Worm (Caenorhabditis elegans): Measurements from ENCODE around the gene sri-69.

The sri-69 gene

ce11 chrV:17021361-17021760, 13.2 kb upstream of the sri-69 start, which contains the start of gene F49H6.12:
Gene F49H6.12, minus strand, starts transcription at chrV:17021461.
- TF ChIP-seq ama-1 (optimal IDR thresholded peaks at IDR 0.05) (no peak), aly-1 (tag; optimal IDR thresholded peaks at IDR 0.05) (no peak), tbx-11 (GFP tag; IDR thresholded peaks at IDR 0.05) (no peak), hmg-4 (GFP tag; optimal IDR thresholded peaks at IDR 0.05) (no peak), scrt-1 (GFP tag; IDR thresholded peaks at IDR 0.05) (no peak), hmbx-1 (tag; optimal IDR thresholded peaks at IDR 0.05) (no peak), flt-1 (GFP tag; IDR thresholded peaks at IDR 0.05) (no peak), F13C5.2 (tag; optimal IDR thresholded peaks at IDR 0.05) (no peak), hnd-1 (tag; optimal IDR thresholded peaks at IDR 0.05) (no peak), B0310.2 (tag; optimal IDR thresholded peaks at IDR 0.05) (no peak), ceh-13 (GFP tag; optimal IDR thresholded peaks at IDR 0.05) (no peak), pes-1 (GFP tag; IDR thresholded peaks at IDR 0.05) (no peak), ets-7 (tag; optimal IDR thresholded peaks at IDR 0.05) (no peak), sea-1 (GFP tag; conservative IDR thresholded peaks at IDR 0.05) (no peak), ceh-36 (tag; optimal IDR thresholded peaks at IDR 0.05) (no peak), tbx-37 (GFP tag; conservative IDR thresholded peaks at IDR 0.05) (no peak), tra-4 (tag; optimal IDR thresholded peaks at IDR 0.05) (no peak)

DNA sequence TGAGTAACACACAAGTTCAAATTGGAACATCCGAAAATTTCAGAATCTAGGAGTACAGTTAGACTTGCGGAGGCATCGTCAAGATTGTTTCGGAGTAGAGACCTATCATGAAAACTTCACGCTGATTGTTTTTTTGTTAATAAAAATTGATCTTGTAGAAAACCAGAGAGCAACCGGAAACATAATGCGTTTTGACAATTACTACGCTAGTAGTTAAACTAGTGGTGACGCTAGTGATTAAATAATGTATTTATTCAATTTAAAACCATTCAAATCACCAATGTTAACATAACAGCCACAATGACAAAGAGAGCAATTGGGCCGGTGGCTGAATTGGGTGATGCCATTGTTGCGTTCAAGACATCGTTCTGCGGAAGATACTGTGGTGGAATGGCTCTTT, 11.5 kb upstream of the sri-69 start, which contains the start of gene F49H6.17:
F49H6.17 (plus strand) TSS at position 301 of the 400 bp plus-strand sequence.
- no peak for TF ChIP-seq hnd-1 (tag; optimal IDR thresholded peaks at IDR 0.05)
- TF ChIP-seq ets-7 (tag; optimal IDR thresholded peaks at IDR 0.05) = no peak
- TF ChIP-seq ceh-36 (tag; optimal IDR thresholded peaks at IDR 0.05) = no peak
- no peak for TF ChIP-seq tra-4 (tag; optimal IDR thresholded peaks at IDR 0.05)
- TF ChIP-seq tbx-11 (GFP tag; IDR thresholded peaks at IDR 0.05) = no peak
- no peak for TF ChIP-seq hmg-4 (GFP tag; optimal IDR thresholded peaks at IDR 0.05)
- no peak for TF ChIP-seq aly-1 (tag; optimal IDR thresholded peaks at IDR 0.05)
- no peak for TF ChIP-seq F13C5.2 (tag; optimal IDR thresholded peaks at IDR 0.05)
- no peak for TF ChIP-seq B0310.2 (tag; optimal IDR thresholded peaks at IDR 0.05)
- no peak for TF ChIP-seq ama-1 (optimal IDR thresholded peaks at IDR 0.05)
- no peak for TF ChIP-seq flt-1 (GFP tag; IDR thresholded peaks at IDR 0.05)
- no peak for TF ChIP-seq scrt-1 (GFP tag; IDR thresholded peaks at IDR 0.05)
- no peak for TF ChIP-seq pes-1 (GFP tag; IDR thresholded peaks at IDR 0.05)
- TF ChIP-seq ceh-13 (GFP tag; optimal IDR thresholded peaks at IDR 0.05) = no peak

DNA sequence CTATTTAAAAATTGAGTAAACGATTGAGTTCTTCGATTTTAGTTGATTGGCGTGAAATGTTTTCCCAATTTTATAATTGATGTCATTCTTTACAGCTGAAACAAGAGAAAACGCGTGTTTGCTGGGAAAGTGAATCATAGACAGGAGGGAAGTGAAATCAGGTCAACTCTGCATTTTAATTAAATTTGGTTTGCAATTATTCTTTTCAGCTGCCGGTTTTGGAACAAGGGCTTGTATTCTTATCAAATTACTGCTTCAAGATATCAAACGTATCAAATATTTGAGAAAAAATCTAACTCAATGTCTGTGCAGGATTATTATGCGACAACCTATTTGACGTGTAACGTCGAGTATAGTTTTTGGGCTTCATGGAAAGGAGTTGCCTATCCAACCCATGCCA, 8.6 kb upstream of the sri-69 start, which contains the start of gene srh-97:
srh-97 (plus strand) TSS at position 301 of the 400 bp plus-strand sequence.
- TF ChIP-seq ama-1 (optimal IDR thresholded peaks at IDR 0.05) = no peak
- TF ChIP-seq tbx-11 (GFP tag; IDR thresholded peaks at IDR 0.05) = no peak
- TF ChIP-seq hnd-1 (tag; optimal IDR thresholded peaks at IDR 0.05) = no peak
- TF ChIP-seq aly-1 (tag; optimal IDR thresholded peaks at IDR 0.05) = no peak
- no peak for TF ChIP-seq pes-1 (GFP tag; IDR thresholded peaks at IDR 0.05)
- no peak for TF ChIP-seq flt-1 (GFP tag; IDR thresholded peaks at IDR 0.05)
- no peak for TF ChIP-seq ceh-13 (GFP tag; optimal IDR thresholded peaks at IDR 0.05)
- TF ChIP-seq F13C5.2 (tag; optimal IDR thresholded peaks at IDR 0.05) = no peak
- TF ChIP-seq tra-4 (tag; optimal IDR thresholded peaks at IDR 0.05) = no peak
- no peak for TF ChIP-seq scrt-1 (GFP tag; IDR thresholded peaks at IDR 0.05)
- no peak for TF ChIP-seq tbx-37 (GFP tag; conservative IDR thresholded peaks at IDR 0.05)
- TF ChIP-seq ets-7 (tag; optimal IDR thresholded peaks at IDR 0.05) = no peak
- no peak for TF ChIP-seq hmbx-1 (tag; optimal IDR thresholded peaks at IDR 0.05)
- TF ChIP-seq ceh-36 (tag; optimal IDR thresholded peaks at IDR 0.05) = no peak

DNA sequence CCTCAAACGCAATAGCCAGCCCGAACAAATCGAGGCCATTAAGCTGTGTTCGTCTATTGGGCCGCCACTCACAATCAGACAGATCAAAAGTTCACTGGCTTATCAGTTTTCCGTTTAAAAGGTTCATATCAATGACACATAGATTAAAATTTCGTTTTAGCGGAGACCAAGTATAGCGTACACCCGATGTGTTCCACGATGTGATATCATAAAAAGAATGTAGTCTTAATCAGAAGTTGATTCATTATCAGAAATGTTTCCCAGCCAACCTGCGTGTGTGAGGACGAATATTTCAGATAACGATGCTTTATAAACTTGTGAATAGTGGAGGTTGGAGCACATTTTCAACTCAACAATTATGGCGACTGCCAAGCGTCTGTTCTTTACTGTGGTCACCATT, 5.8 kb upstream of the sri-69 start, which contains the start of gene clc-13:
clc-13 (plus strand) TSS at position 359 of the 400 bp plus-strand sequence.
- no peak for TF ChIP-seq sea-1 (GFP tag; conservative IDR thresholded peaks at IDR 0.05)
- no peak for TF ChIP-seq ets-7 (tag; optimal IDR thresholded peaks at IDR 0.05)
- TF ChIP-seq tbx-37 (GFP tag; conservative IDR thresholded peaks at IDR 0.05) = no peak
- TF ChIP-seq hmbx-1 (tag; optimal IDR thresholded peaks at IDR 0.05) = no peak
- no peak for TF ChIP-seq flt-1 (GFP tag; IDR thresholded peaks at IDR 0.05)

ce11 chrV:17013232-17013631, 5.0 kb upstream of the sri-69 start, which contains the start of gene clec-241:
Gene clec-241, minus strand, starts transcription at chrV:17013332.
- TF ChIP-seq ceh-13 (GFP tag; optimal IDR thresholded peaks at IDR 0.05) = no peak
- no peak for TF ChIP-seq pes-1 (GFP tag; IDR thresholded peaks at IDR 0.05)
- TF ChIP-seq aly-1 (tag; optimal IDR thresholded peaks at IDR 0.05) = no peak
- no peak for TF ChIP-seq tbx-37 (GFP tag; conservative IDR thresholded peaks at IDR 0.05)
- no peak for TF ChIP-seq hmbx-1 (tag; optimal IDR thresholded peaks at IDR 0.05)
- TF ChIP-seq B0310.2 (tag; optimal IDR thresholded peaks at IDR 0.05) = no peak
- no peak for TF ChIP-seq sea-1 (GFP tag; conservative IDR thresholded peaks at IDR 0.05)
- TF ChIP-seq tbx-11 (GFP tag; IDR thresholded peaks at IDR 0.05) = no peak

DNA sequence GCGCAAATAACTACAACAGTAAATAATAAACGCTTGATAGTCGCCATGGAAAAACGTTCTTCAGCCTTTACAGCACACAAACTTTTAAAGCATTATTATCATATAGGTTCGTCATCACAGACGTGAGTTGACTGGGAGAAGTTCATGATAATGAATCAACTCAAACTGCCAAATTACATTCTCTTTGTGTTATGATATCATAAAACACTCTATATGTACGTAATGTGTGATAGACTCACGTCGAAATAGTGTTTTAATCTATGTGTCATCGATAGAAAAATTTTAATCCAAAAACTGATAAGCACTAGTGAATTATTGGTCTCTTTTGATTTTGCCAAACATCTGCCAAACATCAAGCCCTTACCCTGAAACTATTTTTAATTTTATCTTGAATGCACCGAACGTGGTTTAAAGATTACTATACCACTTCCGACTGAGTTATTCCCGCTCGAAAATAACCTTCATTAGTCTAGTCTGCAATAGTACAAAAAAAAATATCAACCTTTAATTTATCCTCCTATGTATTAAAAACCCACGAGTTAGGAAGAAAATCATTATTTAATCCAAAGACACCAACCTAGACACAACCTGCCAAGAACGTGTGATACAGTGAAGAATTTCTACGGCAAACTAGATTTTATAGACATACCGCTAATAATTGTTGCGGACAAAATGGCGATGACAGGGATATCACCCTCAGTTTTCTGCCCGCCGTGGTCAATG, 1.3 kb upstream of the sri-69 start, which contains the start of the genes clc-12 and clec-240:
clc-12 (minus strand) TSS at position 47 of the 723 bp plus-strand sequence.
clec-240 (plus strand) TSS at position 673 of the 723 bp plus-strand sequence.
- TF ChIP-seq hnd-1 (tag; optimal IDR thresholded peaks at IDR 0.05) = no peak
- TF ChIP-seq pes-1 (GFP tag; IDR thresholded peaks at IDR 0.05) = no peak
- no peak for TF ChIP-seq scrt-1 (GFP tag; IDR thresholded peaks at IDR 0.05)
- no peak for TF ChIP-seq hmg-4 (GFP tag; optimal IDR thresholded peaks at IDR 0.05)
- TF ChIP-seq ceh-36 (tag; optimal IDR thresholded peaks at IDR 0.05) = no peak
- no peak for TF ChIP-seq tra-4 (tag; optimal IDR thresholded peaks at IDR 0.05)
- TF ChIP-seq sea-1 (GFP tag; conservative IDR thresholded peaks at IDR 0.05) = no peak
- TF ChIP-seq aly-1 (tag; optimal IDR thresholded peaks at IDR 0.05) = no peak
- TF ChIP-seq flt-1 (GFP tag; IDR thresholded peaks at IDR 0.05) = no peak
- TF ChIP-seq tbx-11 (GFP tag; IDR thresholded peaks at IDR 0.05) = no peak
- TF ChIP-seq ets-7 (tag; optimal IDR thresholded peaks at IDR 0.05) = no peak
- TF ChIP-seq ceh-13 (GFP tag; optimal IDR thresholded peaks at IDR 0.05) = no peak
- no peak for TF ChIP-seq B0310.2 (tag; optimal IDR thresholded peaks at IDR 0.05)
- no peak for TF ChIP-seq ama-1 (optimal IDR thresholded peaks at IDR 0.05)
- no peak for TF ChIP-seq hmbx-1 (tag; optimal IDR thresholded peaks at IDR 0.05)
- no peak for TF ChIP-seq tbx-37 (GFP tag; conservative IDR thresholded peaks at IDR 0.05)
- TF ChIP-seq F13C5.2 (tag; optimal IDR thresholded peaks at IDR 0.05) = no peak

DNA sequence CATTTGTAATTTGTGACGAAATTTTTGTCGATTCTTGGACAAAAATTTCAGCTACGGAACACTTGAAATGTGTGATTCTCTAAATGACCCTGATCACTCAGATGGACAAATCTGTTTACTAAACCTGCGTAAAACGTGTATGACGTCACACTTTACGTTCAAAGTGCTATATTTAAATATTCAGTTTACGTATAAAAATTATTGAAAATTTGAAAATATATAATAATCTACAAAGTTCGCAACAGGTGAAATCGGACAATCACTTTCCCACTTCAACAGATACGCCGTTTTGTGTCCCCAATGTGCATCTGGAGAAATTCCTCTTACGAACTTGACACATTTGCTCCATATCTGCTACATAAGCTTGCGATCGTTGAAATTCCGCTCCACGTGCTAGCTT, 3.0 kb downstream of the sri-69 start, which contains the start of gene srh-131:
srh-131 (plus strand) TSS at position 301 of the 400 bp plus-strand sequence.
- no peak for TF ChIP-seq tbx-37 (GFP tag; conservative IDR thresholded peaks at IDR 0.05)
- no peak for TF ChIP-seq hmg-4 (GFP tag; optimal IDR thresholded peaks at IDR 0.05)
- TF ChIP-seq flt-1 (GFP tag; IDR thresholded peaks at IDR 0.05) = no peak
- no peak for TF ChIP-seq hmbx-1 (tag; optimal IDR thresholded peaks at IDR 0.05)
- no peak for TF ChIP-seq aly-1 (tag; optimal IDR thresholded peaks at IDR 0.05)
- TF ChIP-seq tra-4 (tag; optimal IDR thresholded peaks at IDR 0.05) = no peak
- no peak for TF ChIP-seq ceh-36 (tag; optimal IDR thresholded peaks at IDR 0.05)
- TF ChIP-seq pes-1 (GFP tag; IDR thresholded peaks at IDR 0.05) = no peak
- no peak for TF ChIP-seq sea-1 (GFP tag; conservative IDR thresholded peaks at IDR 0.05)
- no peak for TF ChIP-seq hnd-1 (tag; optimal IDR thresholded peaks at IDR 0.05)
- TF ChIP-seq scrt-1 (GFP tag; IDR thresholded peaks at IDR 0.05) = no peak
- TF ChIP-seq ets-7 (tag; optimal IDR thresholded peaks at IDR 0.05) = no peak

Measured in whole organism, early embryonic.